Worm (Caenorhabditis elegans): ENCODE results near the gene F54D8.10.

ce11 chrIII:5137099-5137498 lies 42.5 kb downstream of the F54D8.10 start:
- TF ChIP-seq him-1 (tag; optimal IDR thresholded peaks at IDR 0.05) (no peak), dao-5 (tag; optimal IDR thresholded peaks at IDR 0.05) (no peak)
